Worm (Caenorhabditis elegans) whole organism, L1 larva: ENCODE measurements around the gene pgam-5.

Source experiments
- C04F5.9 ChIP-seq: sonication (generic microtip); optimal IDR thresholded peaks from 2 replicates; lab custom pipeline; 2016; ENCODE audit warnings: missing genetic modification characterization, missing compliant biosample characterization
- C34B4.2 ChIP-seq: sonication (generic microtip); optimal IDR thresholded peaks from 2 replicates; lab custom pipeline; 2017; ENCODE audit warnings: mild to moderate bottlenecking, missing genetic modification characterization, missing compliant biosample characterization
- aha-1 ChIP-seq: fragments of 150-350 bp; optimal IDR thresholded peaks from 2 replicates; lab custom pipeline; 2014; ENCODE audit warnings: missing biosample characterization, missing genetic modification characterization
- alr-1 ChIP-seq: fragments of 200-800 bp; sonication (Bioruptor generic); optimal IDR thresholded peaks from 2 replicates; lab custom pipeline; 2018; ENCODE audit warnings: borderline replicate concordance, mild to moderate bottlenecking, missing genetic modification characterization, missing compliant biosample characterization
- blmp-1 ChIP-seq: fragments of 150-350 bp; optimal IDR thresholded peaks from 2 replicates; lab custom pipeline; 2014; ENCODE audit warnings: missing biosample characterization, missing genetic modification characterization
- ceh-90 ChIP-seq: sonication (generic microtip); optimal IDR thresholded peaks from 2 replicates; lab custom pipeline; 2016; ENCODE audit warnings: missing genetic modification characterization, missing compliant biosample characterization
- dpl-1 ChIP-seq, 3 experiments: fragments of 150-350 bp in 2 of 3; sonication (generic microtip) in 1 of 3; optimal IDR thresholded peaks; 2 replicates each; lab custom pipeline; 2014 to 2017; ENCODE audit warnings: missing biosample characterization in 3 of 3, missing genetic modification characterization in 3 of 3, missing genetic modification reagents in 3 of 3
- efl-3 ChIP-seq: fragments of 200-800 bp; sonication (Bioruptor generic); optimal IDR thresholded peaks from 2 replicates; lab custom pipeline; 2018; ENCODE audit warnings: mild to moderate bottlenecking, missing genetic modification characterization, missing compliant biosample characterization
- egl-27 ChIP-seq, 2 experiments: fragments of 150-350 bp in 1 of 2; sonication (generic microtip); optimal IDR thresholded peaks; 3 replicates each; lab custom pipeline; 2017 to 2018; ENCODE audit warnings: missing biosample characterization in 2 of 2, missing genetic modification characterization in 2 of 2, missing genetic modification reagents in 2 of 2
- elt-3 ChIP-seq, 6 experiments: fragments of 150-350 bp in 1 of 6; sonication (generic microtip); optimal IDR thresholded peaks; 2 replicates each; lab custom pipeline; 2017 to 2018; ENCODE audit warnings: missing biosample characterization in 6 of 6, missing genetic modification characterization in 6 of 6, inconsistent platforms in 1 of 6
- fkh-10 ChIP-seq: sonication (generic microtip); optimal IDR thresholded peaks from 2 replicates; lab custom pipeline; 2017; ENCODE audit warnings: missing biosample characterization, missing genetic modification reagents, missing genetic modification characterization
- fkh-4 ChIP-seq: sonication (generic microtip); optimal IDR thresholded peaks from 2 replicates; lab custom pipeline; 2016; ENCODE audit warnings: missing compliant biosample characterization, missing genetic modification characterization, borderline replicate concordance
- fkh-8 ChIP-seq: sonication (generic microtip); optimal IDR thresholded peaks from 2 replicates; lab custom pipeline; 2016; ENCODE audit warnings: mild to moderate bottlenecking, missing genetic modification characterization, missing compliant biosample characterization
- grh-1 ChIP-seq: fragments of 200-800 bp; sonication (Bioruptor generic); IDR thresholded peaks from 2 replicates; pipeline ENCODE4 v1.3.6; 2022; ENCODE audit warnings: missing genetic modification reagents, missing genetic modification characterization, missing compliant biosample characterization
- irx-1 ChIP-seq: sonication (generic microtip); optimal IDR thresholded peaks from 2 replicates; lab custom pipeline; 2016; ENCODE audit warnings: missing genetic modification characterization, missing compliant biosample characterization
- isw-1 ChIP-seq: fragments of 200-800 bp; sonication (Bioruptor generic); IDR thresholded peaks from 2 replicates; pipeline ENCODE4 v1.3.6; 2022; ENCODE audit warnings: missing genetic modification characterization, missing compliant biosample characterization
- jun-1 ChIP-seq: fragments of 150-350 bp; optimal IDR thresholded peaks from 2 replicates; lab custom pipeline; 2014; ENCODE audit warnings: missing biosample characterization, missing genetic modification reagents, missing genetic modification characterization
- lin-13 ChIP-seq: fragments of 150-350 bp; optimal IDR thresholded peaks from 2 replicates; lab custom pipeline; 2014; ENCODE audit warnings: missing biosample characterization, missing genetic modification reagents, missing genetic modification characterization
- lin-14 ChIP-seq: fragments of 200-800 bp; sonication (Bioruptor generic); optimal IDR thresholded peaks from 2 replicates; lab custom pipeline; 2018; ENCODE audit warnings: mild to moderate bottlenecking, missing genetic modification characterization, moderate library complexity, missing compliant biosample characterization
- lin-35 ChIP-seq, 2 experiments: fragments of 150-350 bp; optimal IDR thresholded peaks; 2 replicates each; lab custom pipeline; 2014; ENCODE audit warnings: missing biosample characterization in 2 of 2, missing genetic modification characterization in 2 of 2, missing genetic modification reagents in 2 of 2
- lin-39 ChIP-seq: fragments of 150-350 bp; optimal IDR thresholded peaks from 2 replicates; lab custom pipeline; 2014; ENCODE audit warnings: missing biosample characterization, missing genetic modification reagents, missing genetic modification characterization
- lsy-2 ChIP-seq, 2 experiments: fragments of 150-350 bp; optimal IDR thresholded peaks; 2 replicates each; lab custom pipeline; 2014; ENCODE audit warnings: missing biosample characterization in 2 of 2, missing genetic modification characterization in 2 of 2
- mab-9 ChIP-seq: fragments of 200-800 bp; sonication (Bioruptor generic); IDR thresholded peaks from 2 replicates; pipeline ENCODE4 v1.3.6; 2022; ENCODE audit warnings: missing genetic modification reagents, missing genetic modification characterization, missing compliant biosample characterization
- mdl-1 ChIP-seq, 2 experiments: fragments of 150-350 bp; optimal IDR thresholded peaks; 2 replicates each; lab custom pipeline; 2014 to 2017; ENCODE audit warnings: missing biosample characterization in 2 of 2, missing genetic modification characterization in 2 of 2, inconsistent platforms in 1 of 2
- mep-1 ChIP-seq: fragments of 150-350 bp; optimal IDR thresholded peaks from 2 replicates; lab custom pipeline; 2014; ENCODE audit warnings: missing biosample characterization, missing genetic modification characterization
- nhr-12 ChIP-seq: sonication (generic microtip); optimal IDR thresholded peaks from 2 replicates; lab custom pipeline; 2017; ENCODE audit warnings: missing biosample characterization, missing genetic modification characterization
- nhr-19 ChIP-seq: fragments of 200-800 bp; sonication (Bioruptor generic); conservative IDR thresholded peaks from 2 replicates; pipeline ENCODE4 v1.3.6; 2022; ENCODE audit warnings: missing genetic modification characterization, missing compliant biosample characterization
- nhr-20 ChIP-seq: sonication (generic microtip); optimal IDR thresholded peaks from 2 replicates; lab custom pipeline; 2016; ENCODE audit warnings: mild to moderate bottlenecking, missing genetic modification characterization, missing compliant biosample characterization
- nhr-237 ChIP-seq: fragments of 150-350 bp; optimal IDR thresholded peaks from 2 replicates; lab custom pipeline; 2014; ENCODE audit warnings: missing biosample characterization, missing genetic modification characterization
- nhr-28 ChIP-seq: fragments of 150-350 bp; optimal IDR thresholded peaks from 2 replicates; lab custom pipeline; 2014; ENCODE audit warnings: missing biosample characterization, missing genetic modification characterization
- nhr-71 ChIP-seq: sonication (generic microtip); optimal IDR thresholded peaks from 2 replicates; lab custom pipeline; 2016; ENCODE audit warnings: mild to moderate bottlenecking, missing genetic modification characterization, moderate library complexity, missing compliant biosample characterization
- nhr-85 ChIP-seq: sonication (generic microtip); peaks from one replicate; lab custom pipeline; 2016; ENCODE audit warnings: missing genetic modification characterization, inconsistent platforms, missing compliant biosample characterization
- pqm-1 ChIP-seq: sonication (generic microtip); optimal IDR thresholded peaks from 3 replicates; lab custom pipeline; 2017; ENCODE audit warnings: missing biosample characterization, missing genetic modification characterization
- rnt-1 ChIP-seq: sonication (generic microtip); optimal IDR thresholded peaks from 2 replicates; lab custom pipeline; 2016; ENCODE audit warnings: mild to moderate bottlenecking, missing genetic modification characterization, moderate library complexity, missing compliant biosample characterization
- skn-1 ChIP-seq: fragments of 150-350 bp; optimal IDR thresholded peaks from 2 replicates; lab custom pipeline; 2014; ENCODE audit warnings: missing biosample characterization, missing genetic modification characterization
- snu-23 ChIP-seq: sonication (generic microtip); optimal IDR thresholded peaks from 2 replicates; lab custom pipeline; 2016; ENCODE audit warnings: missing genetic modification characterization, missing compliant biosample characterization
- tbx-2 ChIP-seq: sonication (generic microtip); optimal IDR thresholded peaks from 2 replicates; lab custom pipeline; 2016; ENCODE audit warnings: missing genetic modification characterization, missing compliant biosample characterization
- unc-130 ChIP-seq: fragments of 150-350 bp; optimal IDR thresholded peaks from 2 replicates; lab custom pipeline; 2017; ENCODE audit warnings: missing biosample characterization, missing genetic modification characterization, inconsistent platforms
- unc-62 ChIP-seq: fragments of 150-350 bp; optimal IDR thresholded peaks from 2 replicates; lab custom pipeline; 2014; ENCODE audit warnings: missing biosample characterization, missing genetic modification reagents, missing genetic modification characterization
- unc-98 ChIP-seq: fragments of 200-800 bp; sonication (Bioruptor generic); IDR thresholded peaks from 2 replicates; pipeline ENCODE4 v1.3.6; 2022; ENCODE audit warnings: missing genetic modification characterization, missing compliant biosample characterization
- vab-15 ChIP-seq: sonication (generic microtip); optimal IDR thresholded peaks from 2 replicates; lab custom pipeline; 2017; ENCODE audit warnings: missing genotype, mild to moderate bottlenecking, missing genetic modification characterization, missing compliant biosample characterization
- ztf-4 ChIP-seq: fragments of 150-350 bp; optimal IDR thresholded peaks from 2 replicates; lab custom pipeline; 2014; ENCODE audit warnings: missing biosample characterization, missing genetic modification characterization

Gene pgam-5

ce11 chrII:7631677-7632210 is 33.2 kb upstream of the pgam-5 start:
- TF ChIP-seq pqm-1 (tag; lab: Kevin White, UChicago) = no peak
- TF ChIP-seq jun-1 (tag; lab: Kevin White, UChicago) = no peak
- TF ChIP-seq fkh-4 (tag; lab: Kevin White, UChicago) = no peak
- TF ChIP-seq mep-1 (tag; lab: Kevin White, UChicago) = no peak
- peak in 1 of 2 experiments; percentile 19 for TF ChIP-seq lin-35 (GFP tag; optimal IDR thresholded peaks at IDR 0.05; lab: Kevin White, UChicago)
- TF ChIP-seq ceh-90 (tag; lab: Kevin White, UChicago) = no peak
- TF ChIP-seq nhr-237 (tag; lab: Kevin White, UChicago) = no peak
- peak; percentile 85 for TF ChIP-seq fkh-10
- TF ChIP-seq lsy-2 (tag; optimal IDR thresholded peaks at IDR 0.05; lab: Kevin White, UChicago) = peak in 1 of 2 experiments; percentile 87
- no peak for TF ChIP-seq tbx-2 (tag; lab: Kevin White, UChicago)
- peak in 2 of 6 experiments; percentile 26 to 33 for TF ChIP-seq elt-3 (tag; optimal IDR thresholded peaks at IDR 0.05; lab: Kevin White, UChicago)
- TF ChIP-seq rnt-1 (tag; lab: Kevin White, UChicago) = no peak
- TF ChIP-seq lin-14 (GFP tag; lab: Kevin White, UChicago) = peak; percentile 60
- peak; percentile 61 for TF ChIP-seq blmp-1 (tag; lab: Kevin White, UChicago)
- TF ChIP-seq lin-39 (tag; lab: Kevin White, UChicago) = no peak
- no peak for TF ChIP-seq isw-1 (GFP tag; lab: Robert Waterston, UW)
- TF ChIP-seq lin-13 (GFP tag; lab: Kevin White, UChicago) = no peak
- no peak for TF ChIP-seq dpl-1 (GFP tag; optimal IDR thresholded peaks at IDR 0.05; lab: Kevin White, UChicago)

ce11 chrII:7631171-7631570 is 32.6 kb upstream of the pgam-5 start:
- TF ChIP-seq vab-15 (tag; lab: Kevin White, UChicago) (no peak), nhr-20 (tag; lab: Kevin White, UChicago) (peak; percentile 30), ztf-4 (tag; lab: Kevin White, UChicago) (peak; percentile 34), blmp-1 (tag; lab: Kevin White, UChicago) (peak; percentile 88), skn-1 (tag; lab: Kevin White, UChicago) (no peak), mep-1 (tag; lab: Kevin White, UChicago) (peak; percentile 7), grh-1 (GFP tag; lab: Robert Waterston, UW) (peak; percentile 62), nhr-12 (tag; lab: Kevin White, UChicago) (no peak), C04F5.9 (tag; lab: Kevin White, UChicago) (no peak), nhr-85 (tag; lab: Kevin White, UChicago) (peak; percentile 90), nhr-71 (tag; lab: Kevin White, UChicago) (peak; percentile 49), tbx-2 (tag; lab: Kevin White, UChicago) (peak; percentile 37), elt-3 (tag; optimal IDR thresholded peaks at IDR 0.05; lab: Kevin White, UChicago) (peak in 5 of 6 experiments; percentile 31 to 85 (median 79)), efl-3 (GFP tag; lab: Kevin White, UChicago) (no peak), snu-23 (GFP tag; lab: Kevin White, UChicago) (peak; percentile 23), egl-27 (tag; optimal IDR thresholded peaks at IDR 0.05; lab: Kevin White, UChicago) (peak in 1 of 2 experiments; percentile 36), mdl-1 (tag; optimal IDR thresholded peaks at IDR 0.05; lab: Kevin White, UChicago) (peak in 1 of 2 experiments; percentile 21), nhr-19 (GFP tag; lab: Robert Waterston, UW) (peak; percentile 25; the same call in 1 of the 2 replicates), nhr-28 (tag; lab: Kevin White, UChicago) (no peak), unc-130 (tag; lab: Kevin White, UChicago) (peak; percentile 58), isw-1 (GFP tag; lab: Robert Waterston, UW) (no peak), lin-14 (GFP tag; lab: Kevin White, UChicago) (peak; percentile 9)

ce11 chrII:7630052-7630451 is 31.5 kb upstream of the pgam-5 start:
- no peak for TF ChIP-seq tbx-2 (tag; lab: Kevin White, UChicago)
- no peak for TF ChIP-seq alr-1 (tag; lab: Kevin White, UChicago)
- TF ChIP-seq fkh-8 (tag; lab: Kevin White, UChicago) = no peak
- TF ChIP-seq C34B4.2 (tag; lab: Kevin White, UChicago) = no peak
- TF ChIP-seq irx-1 (tag; lab: Kevin White, UChicago) = no peak
- no peak for TF ChIP-seq mab-9 (GFP tag; lab: Robert Waterston, UW)
- no peak for TF ChIP-seq dpl-1 (GFP tag; optimal IDR thresholded peaks at IDR 0.05; lab: Kevin White, UChicago)
- no peak for TF ChIP-seq vab-15 (tag; lab: Kevin White, UChicago)
- no peak for TF ChIP-seq aha-1 (tag; lab: Kevin White, UChicago)
- no peak for TF ChIP-seq unc-98 (GFP tag; lab: Robert Waterston, UW)
- no peak for TF ChIP-seq unc-62
